Worm (Caenorhabditis elegans): Measurements from ENCODE around the gene nex-3.

DNA sequence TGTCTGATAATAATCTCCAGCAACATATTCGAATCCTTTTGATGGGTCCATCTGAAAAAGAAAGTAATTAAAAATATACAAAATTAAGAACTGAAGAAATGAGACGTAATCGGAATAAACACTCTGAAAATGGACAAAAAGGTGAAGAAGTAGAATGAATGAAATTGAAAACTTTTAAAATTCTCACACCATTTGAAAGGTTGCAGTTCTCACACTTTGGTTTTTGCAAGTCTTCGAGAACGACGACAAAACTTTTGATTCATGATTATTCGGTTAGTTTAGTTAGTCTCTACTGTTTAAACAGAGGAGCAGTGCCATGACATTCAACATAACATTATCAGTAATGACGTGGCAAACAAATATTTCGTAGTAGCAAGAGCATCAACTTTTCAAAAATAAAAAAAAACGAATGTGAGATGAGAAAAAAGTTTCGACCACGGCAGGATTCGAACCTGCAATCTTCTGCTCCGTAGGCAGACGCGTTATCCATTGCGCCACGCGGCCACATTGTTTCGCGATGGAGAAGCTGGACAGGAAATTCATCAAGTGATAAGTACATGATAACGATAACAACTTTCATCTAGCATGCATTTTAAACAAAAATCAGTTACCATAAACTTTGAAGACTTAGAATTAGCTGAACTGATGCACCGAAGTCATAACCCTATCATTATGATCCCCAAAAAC, 8.2 kb downstream of the nex-3 start, which contains the start of gene ceh-43:
- TF ChIP-seq rnt-1 (tag; optimal IDR thresholded peaks at IDR 0.05) = no peak
- no peak for TF ChIP-seq egl-27 (tag; optimal IDR thresholded peaks at IDR 0.05)
- TF ChIP-seq ama-1 (optimal IDR thresholded peaks at IDR 0.05) = no peak
- no peak for TF ChIP-seq lin-39 (tag; optimal IDR thresholded peaks at IDR 0.05)

Measured in whole organism, L1 larva.